Fruit fly (Drosophila melanogaster) S2 (cell line): ENCODE measurements around the gene Kaz1-ORFB.

ENCODE experiments used
- CG8478 ChIP-seq: fragments of >200 bp; optimal IDR thresholded peaks from 2 replicates; lab custom pipeline; 2018
- CTCF ChIP-seq, 2 experiments: fragments of >200 bp; optimal IDR thresholded peaks; 2 replicates each; lab custom pipeline; 2018

- peak in 1 of 2 experiments; percentile 57 for TF ChIP-seq CTCF (optimal IDR thresholded peaks at IDR 0.05; lab: Kevin White, UChicago)
- no peak for TF ChIP-seq CG8478 (lab: Kevin White, UChicago)
Measured at dm6 chr3L:257618-258475, 41.4 kb downstream of the Kaz1-ORFB start, which contains the start of the genes DIP2 and wac.
